Fruit fly (Drosophila melanogaster) whole organism, embryonic: ENCODE data around the gene Wdr92.

Experiments used
- Adf1 ChIP-seq: fragments of 200-800 bp; sonication (Bioruptor generic); IDR thresholded peaks from 2 replicates; pipeline ENCODE4 v1.3.6; 2022; ENCODE audit warnings: missing biosample characterization, missing genetic modification characterization
- Atf3 ChIP-seq: fragments of 200-800 bp; sonication (Bioruptor generic); optimal IDR thresholded peaks from 3 replicates; lab custom pipeline; 2016; ENCODE audit warnings: missing biosample characterization, missing genetic modification characterization
- Bgb ChIP-seq: fragments of 200-800 bp; sonication (Bioruptor generic); IDR thresholded peaks from 2 replicates; pipeline ENCODE4 v1.3.6; 2022; ENCODE audit warnings: missing biosample characterization, missing genetic modification characterization; ENCODE audit not compliant: partially characterized antibody
- Bteb2 ChIP-seq: fragments of 200-800 bp; sonication (Bioruptor generic); optimal IDR thresholded peaks from 2 replicates; lab custom pipeline; 2016; ENCODE audit warnings: missing biosample characterization, missing genetic modification characterization
- CG10209 ChIP-seq: fragments of 200-800 bp; sonication (Bioruptor generic); optimal IDR thresholded peaks from 3 replicates; lab custom pipeline; 2017; ENCODE audit warnings: missing biosample characterization, mild to moderate bottlenecking, missing genetic modification characterization, missing genetic modification reagents
- CG14710 ChIP-seq: fragments of 200-800 bp; sonication (Bioruptor generic); optimal IDR thresholded peaks from 3 replicates; lab custom pipeline; 2019; ENCODE audit warnings: missing biosample characterization, mild to moderate bottlenecking, missing genetic modification characterization, moderate library complexity
- CG1602 ChIP-seq: fragments of 200-800 bp; sonication (Bioruptor generic); optimal IDR thresholded peaks from 3 replicates; lab custom pipeline; 2016; ENCODE audit warnings: missing biosample characterization, missing genetic modification characterization
- CG17385 ChIP-seq: fragments of 200-800 bp; sonication (Bioruptor generic); optimal IDR thresholded peaks from 3 replicates; lab custom pipeline; 2018; ENCODE audit warnings: missing biosample characterization, mild to moderate bottlenecking, missing genetic modification characterization
- CG2712 ChIP-seq: fragments of 200-800 bp; optimal IDR thresholded peaks from 3 replicates; lab custom pipeline; 2019; ENCODE audit warnings: missing biosample characterization, mild to moderate bottlenecking, missing genetic modification characterization, moderate library complexity
- CG30403 ChIP-seq: fragments of 200-800 bp; sonication (Bioruptor generic); optimal IDR thresholded peaks from 3 replicates; lab custom pipeline; 2016; ENCODE audit warnings: missing biosample characterization, missing genetic modification characterization
- CG33213 ChIP-seq: fragments of 200-800 bp; sonication (Bioruptor generic); optimal IDR thresholded peaks from 3 replicates; lab custom pipeline; 2016; ENCODE audit warnings: missing biosample characterization, missing genetic modification characterization
- CG4707 ChIP-seq: fragments of 200-800 bp; sonication (Bioruptor generic); optimal IDR thresholded peaks from 2 replicates; lab custom pipeline; 2018; ENCODE audit warnings: missing biosample characterization, mild to moderate bottlenecking, missing genetic modification characterization, moderate library complexity
- CG7786 ChIP-seq: fragments of 200-800 bp; sonication (Bioruptor generic); optimal IDR thresholded peaks from 2 replicates; lab custom pipeline; 2016; ENCODE audit warnings: missing biosample characterization, missing genetic modification characterization
- CG7987 ChIP-seq: fragments of 200-800 bp; sonication (Bioruptor generic); optimal IDR thresholded peaks from 2 replicates; lab custom pipeline; 2018; ENCODE audit warnings: missing biosample characterization, mild to moderate bottlenecking, missing genetic modification characterization, moderate library complexity
- CG8089 ChIP-seq: fragments of 200-800 bp; sonication (Bioruptor generic); optimal IDR thresholded peaks from 3 replicates; lab custom pipeline; 2016; ENCODE audit warnings: missing biosample characterization, missing genetic modification characterization
- CG8359 ChIP-seq: fragments of 200-800 bp; sonication (Bioruptor generic); optimal IDR thresholded peaks from 2 replicates; lab custom pipeline; 2017; ENCODE audit warnings: missing biosample characterization, mild to moderate bottlenecking, missing genetic modification characterization, borderline replicate concordance
- CG8478 ChIP-seq: fragments of >200 bp; optimal IDR thresholded peaks from 2 replicates; lab custom pipeline; 2018
- Camta ChIP-seq: fragments of 200-800 bp; sonication (Bioruptor generic); optimal IDR thresholded peaks from 2 replicates; lab custom pipeline; 2016; ENCODE audit warnings: missing biosample characterization, missing genetic modification characterization
- Dfd ChIP-seq, 2 experiments: fragments of >200 bp; optimal IDR thresholded peaks; 2 replicates each; lab custom pipeline; 2017; ENCODE audit warnings: missing biosample characterization in 2 of 2, missing genetic modification characterization in 2 of 2
- Doc3 ChIP-seq: fragments of 200-800 bp; sonication (Bioruptor generic); IDR thresholded peaks from 3 replicates; pipeline ENCODE4 v1.3.6; 2022; ENCODE audit warnings: missing biosample characterization, missing genetic modification characterization; ENCODE audit not compliant: partially characterized antibody
- H15 ChIP-seq: fragments of 200-800 bp; sonication (Bioruptor generic); IDR thresholded peaks from 3 replicates; pipeline ENCODE4 v1.3.6; 2022; ENCODE audit warnings: missing biosample characterization, missing genetic modification characterization
- Hr51 ChIP-seq, 2 experiments: fragments of 200-800 bp; sonication (Bioruptor generic); optimal IDR thresholded peaks; 2 replicates in 1 of 2; 3 replicates in 1 of 2; lab custom pipeline; 2016 to 2018; ENCODE audit warnings: missing biosample characterization in 2 of 2, missing genetic modification characterization in 2 of 2, mild to moderate bottlenecking in 1 of 2, moderate library complexity in 1 of 2
- MBD-R2 ChIP-seq: fragments of 200-800 bp; sonication (Bioruptor generic); IDR thresholded peaks from 2 replicates; pipeline ENCODE4 v1.3.6; 2022; ENCODE audit warnings: missing biosample characterization, missing genetic modification characterization
- Mad ChIP-seq: fragments of 200-800 bp; sonication (Bioruptor generic); optimal IDR thresholded peaks from 2 replicates; lab custom pipeline; 2016; ENCODE audit warnings: missing biosample characterization, missing genetic modification characterization
- Max ChIP-seq: fragments of 200-800 bp; sonication (Bioruptor generic); optimal IDR thresholded peaks from 2 replicates; lab custom pipeline; 2016; ENCODE audit warnings: missing biosample characterization, mild to moderate bottlenecking, missing genetic modification characterization
- Mrtf ChIP-seq: fragments of 200-800 bp; sonication (Bioruptor generic); IDR thresholded peaks from 3 replicates; pipeline ENCODE4 v1.3.6; 2022; ENCODE audit warnings: missing biosample characterization, missing genetic modification characterization
- PHDP ChIP-seq: fragments of 200-800 bp; sonication (Bioruptor generic); optimal IDR thresholded peaks from 3 replicates; lab custom pipeline; 2018; ENCODE audit warnings: missing biosample characterization, mild to moderate bottlenecking, missing genetic modification characterization, moderate library complexity
- Spps ChIP-seq: fragments of 200-800 bp; sonication (Bioruptor generic); optimal IDR thresholded peaks from 2 replicates; lab custom pipeline; 2018; ENCODE audit warnings: missing biosample characterization, mild to moderate bottlenecking, missing genetic modification characterization
- ase ChIP-seq: fragments of 200-800 bp; sonication (Bioruptor generic); IDR thresholded peaks from 3 replicates; pipeline ENCODE4 v1.3.6; 2022; ENCODE audit warnings: missing biosample characterization, missing genetic modification characterization
- az2 ChIP-seq: fragments of 200-800 bp; sonication (Bioruptor generic); optimal IDR thresholded peaks from 3 replicates; lab custom pipeline; 2016; ENCODE audit warnings: missing biosample characterization, missing genetic modification characterization
- chn ChIP-seq: fragments of 200-800 bp; sonication (Bioruptor generic); optimal IDR thresholded peaks from 2 replicates; lab custom pipeline; 2016; ENCODE audit warnings: missing biosample characterization, missing genetic modification characterization
- crp ChIP-seq, 2 experiments: fragments of 200-800 bp; sonication (Bioruptor generic); optimal IDR thresholded peaks; 2 replicates in 1 of 2; 3 replicates in 1 of 2; lab custom pipeline; 2017; ENCODE audit warnings: missing biosample characterization in 2 of 2, missing genetic modification characterization in 2 of 2, mild to moderate bottlenecking in 1 of 2, moderate library complexity in 1 of 2
- da ChIP-seq: fragments of 200-800 bp; sonication (Bioruptor generic); optimal IDR thresholded peaks from 2 replicates; lab custom pipeline; 2016; ENCODE audit warnings: missing biosample characterization, missing genetic modification characterization
- danr ChIP-seq: fragments of 200-800 bp; sonication (Bioruptor generic); IDR thresholded peaks from 2 replicates; pipeline ENCODE4 v1.3.6; 2022; ENCODE audit warnings: missing biosample characterization, missing genetic modification characterization
- dmrt11E ChIP-seq: fragments of 200-800 bp; sonication (Bioruptor generic); optimal IDR thresholded peaks from 3 replicates; lab custom pipeline; 2018; ENCODE audit warnings: missing biosample characterization, mild to moderate bottlenecking, missing genetic modification characterization, moderate library complexity
- en ChIP-seq: fragments of 200-800 bp; sonication (Bioruptor generic); optimal IDR thresholded peaks from 2 replicates; lab custom pipeline; 2016; ENCODE audit warnings: missing biosample characterization, missing genetic modification characterization
- esg ChIP-seq: fragments of 200-800 bp; sonication (Bioruptor generic); conservative IDR thresholded peaks from 2 replicates; pipeline ENCODE4 v1.3.6; 2022; ENCODE audit warnings: missing biosample characterization, missing genetic modification characterization
- exex ChIP-seq: fragments of 200-800 bp; sonication (Bioruptor generic); optimal IDR thresholded peaks from 4 replicates; lab custom pipeline; 2018; ENCODE audit warnings: missing biosample characterization, mild to moderate bottlenecking, missing genetic modification characterization, moderate library complexity
- fd3F ChIP-seq: fragments of 200-800 bp; sonication (Bioruptor generic); optimal IDR thresholded peaks from 2 replicates; lab custom pipeline; 2018; ENCODE audit warnings: missing biosample characterization, mild to moderate bottlenecking, missing genetic modification characterization, moderate library complexity
- grau ChIP-seq: fragments of 200-800 bp; optimal IDR thresholded peaks from 3 replicates; lab custom pipeline; 2019; ENCODE audit warnings: missing biosample characterization, mild to moderate bottlenecking, missing genetic modification characterization, moderate library complexity
- hth ChIP-seq: fragments of >200 bp; optimal IDR thresholded peaks from 2 replicates; lab custom pipeline; 2017; ENCODE audit warnings: inconsistent platforms
- jumu ChIP-seq: fragments of 200-800 bp; sonication (Bioruptor generic); optimal IDR thresholded peaks from 3 replicates; lab custom pipeline; 2016; ENCODE audit warnings: missing biosample characterization, missing genetic modification characterization
- kni ChIP-seq: fragments of 200-800 bp; sonication (Bioruptor generic); optimal IDR thresholded peaks from 3 replicates; lab custom pipeline; 2017; ENCODE audit warnings: mild to moderate bottlenecking, missing biosample characterization, missing genetic modification reagents, missing genetic modification characterization
- lmd ChIP-seq: fragments of 200-800 bp; sonication (Bioruptor generic); IDR thresholded peaks from 2 replicates; pipeline ENCODE4 v1.3.6; 2022; ENCODE audit warnings: missing biosample characterization, missing genetic modification characterization
- mirr ChIP-seq: fragments of 200-800 bp; sonication (Bioruptor generic); optimal IDR thresholded peaks from 3 replicates; lab custom pipeline; 2018; ENCODE audit warnings: missing biosample characterization, mild to moderate bottlenecking, missing genetic modification characterization
- odd ChIP-seq: fragments of 200-800 bp; sonication (Bioruptor generic); optimal IDR thresholded peaks from 2 replicates; lab custom pipeline; 2017; ENCODE audit warnings: missing biosample characterization, mild to moderate bottlenecking, missing genetic modification characterization
- pita ChIP-seq: fragments of 200-800 bp; sonication (Bioruptor generic); optimal IDR thresholded peaks from 2 replicates; lab custom pipeline; 2017; ENCODE audit warnings: missing biosample characterization, mild to moderate bottlenecking, missing genetic modification characterization
- salm ChIP-seq: fragments of 200-800 bp; sonication (Bioruptor generic); optimal IDR thresholded peaks from 2 replicates; lab custom pipeline; 2018; ENCODE audit warnings: missing biosample characterization, mild to moderate bottlenecking, missing genetic modification characterization
- sens-2 ChIP-seq: fragments of 200-800 bp; sonication (Bioruptor generic); IDR thresholded peaks from 2 replicates; pipeline ENCODE4 v1.3.6; 2022; ENCODE audit warnings: missing biosample characterization, missing genetic modification characterization
- shn ChIP-seq: fragments of 200-800 bp; sonication (Bioruptor generic); optimal IDR thresholded peaks from 3 replicates; lab custom pipeline; 2016; ENCODE audit warnings: missing biosample characterization, missing genetic modification characterization
- slbo ChIP-seq: fragments of 200-800 bp; sonication (Bioruptor generic); IDR thresholded peaks from 2 replicates; pipeline ENCODE4 v1.3.6; 2022; ENCODE audit warnings: missing biosample characterization, missing genetic modification characterization
- z ChIP-seq: fragments of 200-800 bp; sonication (Bioruptor generic); IDR thresholded peaks from 3 replicates; pipeline ENCODE4 v1.3.6; 2022; ENCODE audit warnings: missing biosample characterization, missing genetic modification characterization

Wdr92 gene

DNA sequence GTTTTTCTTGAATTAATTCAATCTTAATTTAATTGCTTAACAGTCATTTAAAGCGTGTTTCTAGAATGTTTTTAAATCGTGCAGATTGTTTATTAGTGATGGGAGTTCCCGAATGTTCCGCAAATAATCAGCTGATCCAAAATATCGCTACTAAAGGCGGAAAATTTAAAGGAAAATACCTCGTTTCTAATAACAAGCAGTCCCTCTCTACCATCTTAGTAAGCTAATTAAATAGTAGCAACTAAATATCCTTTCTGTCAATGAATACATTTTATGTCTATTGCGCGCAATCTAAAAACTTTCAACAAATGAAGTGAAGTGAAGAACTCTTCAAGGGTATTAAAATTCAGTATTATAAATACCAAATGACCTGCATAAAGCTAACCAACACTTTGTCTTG lies 4.5 kb downstream of the Wdr92 start, which contains the start of gene CG5290 (continued):
- TF ChIP-seq Adf1 (GFP tag; lab: Robert Waterston, UW) (no peak), danr (GFP tag; lab: Robert Waterston, UW) (no peak), slbo (peak; percentile 43; the same call in 1 of the 2 replicates), CG10209 (GFP tag; lab: Kevin White, UChicago) (no peak), sens-2 (GFP tag; lab: Robert Waterston, UW) (no peak), Camta (GFP tag; lab: Kevin White, UChicago) (peak; percentile 27), H15 (GFP tag; lab: Robert Waterston, UW) (no peak), PHDP (tag; lab: Kevin White, UChicago) (no peak), z (GFP tag; lab: Robert Waterston, UW) (no peak), CG33213 (GFP tag; lab: Kevin White, UChicago) (peak; percentile 34), Bteb2 (peak; percentile 39), en (GFP tag; lab: Kevin White, UChicago) (no peak), Spps (tag; lab: Kevin White, UChicago) (no peak), CG7987 (no peak), az2 (GFP tag; lab: Kevin White, UChicago) (peak; percentile 28), shn (GFP tag; lab: Kevin White, UChicago) (peak; percentile 3), Mrtf (GFP tag; lab: Robert Waterston, UW) (no peak), pita (GFP tag; lab: Kevin White, UChicago) (no peak), Dfd (GFP tag; optimal IDR thresholded peaks at IDR 0.05; lab: Kevin White, UChicago) (no peak), chn (GFP tag; lab: Kevin White, UChicago) (peak; percentile 6), CG8359 (no peak), CG14710 (peak; percentile 65), odd (GFP tag; lab: Kevin White, UChicago) (no peak), dmrt11E (tag; lab: Kevin White, UChicago) (no peak), CG8089 (no peak), da (GFP tag; lab: Kevin White, UChicago) (no peak), Doc3 (peak; percentile 75), mirr (no peak), esg (no peak), ase (GFP tag; lab: Robert Waterston, UW) (no peak), CG8478 (lab: Kevin White, UChicago) (no peak), Mad (no peak), CG17385 (GFP tag; lab: Kevin White, UChicago) (peak; percentile 2), fd3F (GFP tag; lab: Kevin White, UChicago) (no peak), hth (lab: Kevin White, UChicago) (no peak), Bgb (peak; percentile 48), kni (GFP tag; lab: Kevin White, UChicago) (no peak), Atf3 (GFP tag; lab: Kevin White, UChicago) (no peak), Max (GFP tag; lab: Kevin White, UChicago) (no peak), CG7786 (GFP tag; lab: Kevin White, UChicago) (no peak), MBD-R2 (peak; percentile 49), lmd (GFP tag; lab: Robert Waterston, UW) (no peak), CG1602 (GFP tag; lab: Kevin White, UChicago) (peak; percentile 6), crp (GFP tag; optimal IDR thresholded peaks at IDR 0.05; lab: Kevin White, UChicago) (peak; percentile 66 to 94), salm (tag; lab: Kevin White, UChicago) (no peak), exex (tag; lab: Kevin White, UChicago) (peak; percentile 10), CG4707 (GFP tag; lab: Kevin White, UChicago) (no peak), jumu (GFP tag; lab: Kevin White, UChicago) (peak; percentile 27), Hr51 (GFP tag; optimal IDR thresholded peaks at IDR 0.05; lab: Kevin White, UChicago) (peak in 1 of 2 experiments; percentile 0), grau (tag; lab: Kevin White, UChicago) (peak; percentile 29), CG2712 (no peak), CG30403 (GFP tag; lab: Kevin White, UChicago) (peak; percentile 54)
